Fruit fly (Drosophila melanogaster) whole organism, prepupa: ENCODE data around the gene lost.

Experiments used
- CG11294 ChIP-seq: fragments of 200-800 bp; sonication (Bioruptor generic); IDR thresholded peaks from 2 replicates; pipeline ENCODE4 v1.3.6; 2022; ENCODE audit warnings: missing biosample characterization, missing genetic modification characterization
- CG31627 ChIP-seq: fragments of 200-800 bp; sonication (Bioruptor generic); optimal IDR thresholded peaks from 3 replicates; lab custom pipeline; 2016; ENCODE audit warnings: missing biosample characterization, missing genetic modification characterization
- CG3919 ChIP-seq: fragments of 200-800 bp; sonication (Bioruptor generic); optimal IDR thresholded peaks from 3 replicates; lab custom pipeline; 2016; ENCODE audit warnings: missing biosample characterization, missing genetic modification characterization
- CG6808 ChIP-seq: fragments of 200-800 bp; sonication (Bioruptor generic); optimal IDR thresholded peaks from 3 replicates; lab custom pipeline; 2017; ENCODE audit warnings: missing biosample characterization, missing genetic modification characterization, mild to moderate bottlenecking, moderate library complexity, missing genetic modification reagents
- CG6854 ChIP-seq: fragments of 200-800 bp; sonication (Bioruptor generic); optimal IDR thresholded peaks from 2 replicates; lab custom pipeline; 2017; ENCODE audit warnings: missing biosample characterization, mild to moderate bottlenecking, missing genetic modification characterization
- Sox102F ChIP-seq: fragments of 200-800 bp; sonication (Bioruptor generic); optimal IDR thresholded peaks from 2 replicates; lab custom pipeline; 2016; ENCODE audit warnings: missing biosample characterization, mild to moderate bottlenecking, missing genetic modification characterization
- ss ChIP-seq, 2 experiments: fragments of 200-800 bp; sonication (Bioruptor generic); optimal IDR thresholded peaks; 2 replicates in 1 of 2; 3 replicates in 1 of 2; lab custom pipeline; 2017 to 2018; ENCODE audit warnings: mild to moderate bottlenecking in 2 of 2, missing biosample characterization in 2 of 2, missing genetic modification characterization in 2 of 2, moderate library complexity in 1 of 2
- topi ChIP-seq: fragments of 200-800 bp; sonication (Bioruptor generic); optimal IDR thresholded peaks from 3 replicates; lab custom pipeline; 2016; ENCODE audit warnings: missing biosample characterization, missing genetic modification characterization

DNA sequence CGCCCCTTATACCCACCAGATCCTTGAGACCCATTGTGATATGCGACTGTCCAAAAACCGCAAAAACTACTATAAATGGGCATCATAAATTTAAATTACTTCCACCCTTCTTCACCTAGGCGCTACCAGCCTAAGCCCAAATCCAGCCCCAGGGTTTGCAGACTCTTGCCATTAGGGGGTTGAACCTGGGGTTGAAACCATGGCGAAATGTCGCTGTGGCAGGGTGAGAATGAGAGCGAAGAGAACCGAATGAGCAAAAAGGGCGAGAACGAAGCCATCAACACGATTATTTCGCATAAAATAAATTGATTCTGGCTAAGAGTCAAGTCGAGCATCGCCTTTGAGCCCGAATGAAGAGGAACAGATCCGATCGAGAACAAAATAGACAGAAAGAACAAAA is 49.3 kb upstream of the lost start:
- TF ChIP-seq CG3919 (GFP tag; lab: Kevin White, UChicago) (no peak), CG6808 (no peak), CG11294 (GFP tag; lab: Robert Waterston, UW) (no peak), CG6854 (GFP tag; lab: Kevin White, UChicago) (no peak), ss (GFP tag; optimal IDR thresholded peaks at IDR 0.05; lab: Kevin White, UChicago) (no peak), CG31627 (no peak), Sox102F (GFP tag; lab: Kevin White, UChicago) (no peak), topi (no peak)
